Fruit fly (Drosophila melanogaster) whole organism, embryonic: ENCODE results near the gene Zwilch.

Experiments
- Abd-B ChIP-seq: fragments of 200-800 bp; sonication (Bioruptor generic); optimal IDR thresholded peaks from 2 replicates; lab custom pipeline; 2018; ENCODE audit warnings: missing biosample characterization, mild to moderate bottlenecking, missing genetic modification characterization, moderate library complexity
- CG11696 ChIP-seq: fragments of 200-800 bp; sonication (Bioruptor generic); IDR thresholded peaks from 2 replicates; pipeline ENCODE4 v1.3.6; 2022; ENCODE audit warnings: missing biosample characterization, missing genetic modification characterization
- CG12071 ChIP-seq: fragments of 200-800 bp; sonication (Bioruptor generic); optimal IDR thresholded peaks from 3 replicates; lab custom pipeline; 2018; ENCODE audit warnings: missing biosample characterization, mild to moderate bottlenecking, missing genetic modification characterization
- CG12236 ChIP-seq: fragments of 200-800 bp; sonication (Bioruptor generic); optimal IDR thresholded peaks from 2 replicates; lab custom pipeline; 2016; ENCODE audit warnings: missing biosample characterization, missing genetic modification characterization
- CG12299 ChIP-seq: fragments of 200-800 bp; sonication (Bioruptor generic); optimal IDR thresholded peaks from 2 replicates; lab custom pipeline; 2018; ENCODE audit warnings: missing biosample characterization, mild to moderate bottlenecking, missing genetic modification characterization
- CG15073 ChIP-seq: fragments of 200-800 bp; sonication (Bioruptor generic); optimal IDR thresholded peaks from 2 replicates; lab custom pipeline; 2016; ENCODE audit warnings: missing biosample characterization, missing genetic modification characterization
- CG1602 ChIP-seq: fragments of 200-800 bp; sonication (Bioruptor generic); optimal IDR thresholded peaks from 3 replicates; lab custom pipeline; 2016; ENCODE audit warnings: missing biosample characterization, missing genetic modification characterization
- CG17186 ChIP-seq: fragments of 200-800 bp; sonication (Bioruptor generic); optimal IDR thresholded peaks from 3 replicates; lab custom pipeline; 2017; ENCODE audit warnings: missing biosample characterization, missing genetic modification reagents, missing genetic modification characterization
- CG18619 ChIP-seq: fragments of 200-800 bp; sonication (Bioruptor generic); optimal IDR thresholded peaks from 3 replicates; lab custom pipeline; 2017; ENCODE audit warnings: missing biosample characterization, mild to moderate bottlenecking, missing genetic modification characterization
- CG2129 ChIP-seq: fragments of 200-800 bp; sonication (Bioruptor generic); IDR thresholded peaks from 2 replicates; pipeline ENCODE4 v1.3.6; 2022; ENCODE audit warnings: missing biosample characterization, missing genetic modification characterization; ENCODE audit not compliant: partially characterized antibody
- CG4328 ChIP-seq: fragments of 200-800 bp; sonication (Bioruptor generic); optimal IDR thresholded peaks from 3 replicates; lab custom pipeline; 2017; ENCODE audit warnings: missing biosample characterization, missing genetic modification reagents, missing genetic modification characterization
- CG6854 ChIP-seq: fragments of 200-800 bp; sonication (Bioruptor generic); optimal IDR thresholded peaks from 3 replicates; lab custom pipeline; 2017; ENCODE audit warnings: missing biosample characterization, mild to moderate bottlenecking, missing genetic modification characterization
- CG7745 ChIP-seq: fragments of 200-800 bp; sonication (Bioruptor generic); optimal IDR thresholded peaks from 2 replicates; lab custom pipeline; 2018; ENCODE audit warnings: missing biosample characterization, mild to moderate bottlenecking, missing genetic modification characterization, moderate library complexity
- CG7839 ChIP-seq: fragments of 200-800 bp; sonication (Bioruptor generic); optimal IDR thresholded peaks from 3 replicates; lab custom pipeline; 2018; ENCODE audit warnings: missing biosample characterization, mild to moderate bottlenecking, missing genetic modification characterization, moderate library complexity
- CG7928 ChIP-seq: fragments of 200-800 bp; sonication (Bioruptor generic); optimal IDR thresholded peaks from 2 replicates; lab custom pipeline; 2017; ENCODE audit warnings: missing biosample characterization, mild to moderate bottlenecking, missing genetic modification characterization
- CG8281 ChIP-seq: fragments of 200-800 bp; sonication (Bioruptor generic); optimal IDR thresholded peaks from 2 replicates; lab custom pipeline; 2018; ENCODE audit warnings: missing biosample characterization, mild to moderate bottlenecking, missing genetic modification characterization, moderate library complexity
- CG9215 ChIP-seq: fragments of 200-800 bp; sonication (Bioruptor generic); IDR thresholded peaks from 2 replicates; pipeline ENCODE4 v1.3.6; 2022; ENCODE audit warnings: missing biosample characterization, missing genetic modification characterization
- CkIIα-i1 ChIP-seq: fragments of 200-800 bp; sonication (Bioruptor generic); IDR thresholded peaks from 2 replicates; pipeline ENCODE4 v1.3.6; 2022; ENCODE audit warnings: missing biosample characterization, missing genetic modification characterization
- D19A ChIP-seq: fragments of 200-800 bp; optimal IDR thresholded peaks from 3 replicates; lab custom pipeline; 2019; ENCODE audit warnings: missing biosample characterization, mild to moderate bottlenecking, missing genetic modification characterization, moderate library complexity
- Dek ChIP-seq: fragments of 200-800 bp; sonication (Bioruptor generic); optimal IDR thresholded peaks from 3 replicates; lab custom pipeline; 2019; ENCODE audit warnings: missing biosample characterization, mild to moderate bottlenecking, missing genetic modification characterization, moderate library complexity
- Dll ChIP-seq: fragments of 200-800 bp; sonication (Bioruptor generic); IDR thresholded peaks from 4 replicates; pipeline ENCODE4 v1.3.6; 2022; ENCODE audit warnings: missing biosample characterization, missing genetic modification characterization; ENCODE audit not compliant: partially characterized antibody
- GATAe ChIP-seq: fragments of 200-800 bp; sonication (Bioruptor generic); conservative IDR thresholded peaks from 2 replicates; pipeline ENCODE4 v1.3.6; 2022; ENCODE audit warnings: missing biosample characterization, missing genetic modification characterization
- H15 ChIP-seq: fragments of 200-800 bp; sonication (Bioruptor generic); IDR thresholded peaks from 3 replicates; pipeline ENCODE4 v1.3.6; 2022; ENCODE audit warnings: missing biosample characterization, missing genetic modification characterization
- HLH3B ChIP-seq: fragments of 200-800 bp; sonication (Bioruptor generic); IDR thresholded peaks from 2 replicates; pipeline ENCODE4 v1.3.6; 2022; ENCODE audit warnings: missing biosample characterization, missing genetic modification characterization
- Hr39 ChIP-seq: fragments of >200 bp; optimal IDR thresholded peaks from 2 replicates; lab custom pipeline; 2017
- Jarid2 ChIP-seq: fragments of 200-800 bp; sonication (Bioruptor generic); optimal IDR thresholded peaks from 3 replicates; lab custom pipeline; 2017; ENCODE audit warnings: mild to moderate bottlenecking, missing biosample characterization, missing genetic modification reagents, missing genetic modification characterization
- Lpt ChIP-seq: fragments of >200 bp; optimal IDR thresholded peaks from 2 replicates; lab custom pipeline; 2018; ENCODE audit warnings: missing biosample characterization, missing genetic modification characterization
- MBD-R2 ChIP-seq: fragments of 200-800 bp; sonication (Bioruptor generic); IDR thresholded peaks from 2 replicates; pipeline ENCODE4 v1.3.6; 2022; ENCODE audit warnings: missing biosample characterization, missing genetic modification characterization
- Mes4 ChIP-seq: fragments of 200-800 bp; sonication (Bioruptor generic); optimal IDR thresholded peaks from 2 replicates; lab custom pipeline; 2016; ENCODE audit warnings: missing biosample characterization, missing genetic modification characterization
- Myb ChIP-seq: fragments of 200-800 bp; sonication (Bioruptor generic); optimal IDR thresholded peaks from 2 replicates; lab custom pipeline; 2016; ENCODE audit warnings: missing biosample characterization, missing genetic modification characterization
- Nf-YA ChIP-seq: fragments of 200-800 bp; sonication (Bioruptor generic); IDR thresholded peaks from 2 replicates; pipeline ENCODE4 v1.3.6; 2022; ENCODE audit warnings: missing biosample characterization, missing genetic modification characterization
- Nf-YC ChIP-seq: fragments of 200-800 bp; optimal IDR thresholded peaks from 3 replicates; lab custom pipeline; 2019; ENCODE audit warnings: missing biosample characterization, mild to moderate bottlenecking, missing genetic modification characterization, moderate library complexity
- Rx ChIP-seq: fragments of 200-800 bp; sonication (Bioruptor generic); IDR thresholded peaks from 2 replicates; pipeline ENCODE4 v1.3.6; 2022; ENCODE audit warnings: missing biosample characterization, missing genetic modification characterization
- Six4 ChIP-seq: fragments of 200-800 bp; sonication (Bioruptor generic); optimal IDR thresholded peaks from 2 replicates; lab custom pipeline; 2016; ENCODE audit warnings: missing biosample characterization, missing genetic modification characterization
- ash1 ChIP-seq: fragments of 200-800 bp; sonication (Bioruptor generic); optimal IDR thresholded peaks from 2 replicates; lab custom pipeline; 2018; ENCODE audit warnings: missing biosample characterization, mild to moderate bottlenecking, missing genetic modification characterization
- bowl ChIP-seq: fragments of 200-800 bp; sonication (Bioruptor generic); IDR thresholded peaks from 2 replicates; pipeline ENCODE4 v1.3.6; 2022; ENCODE audit warnings: missing biosample characterization, missing genetic modification characterization
- br ChIP-seq: fragments of >200 bp; optimal IDR thresholded peaks from 2 replicates; lab custom pipeline; 2017
- bsh ChIP-seq, 2 experiments: fragments of 200-800 bp; sonication (Bioruptor generic); optimal IDR thresholded peaks; 2 replicates each; lab custom pipeline; 2017 to 2018; ENCODE audit warnings: mild to moderate bottlenecking in 2 of 2, missing biosample characterization in 2 of 2, missing genetic modification characterization in 2 of 2, moderate library complexity in 1 of 2
- crc ChIP-seq: fragments of 200-800 bp; sonication (Bioruptor generic); optimal IDR thresholded peaks from 2 replicates; lab custom pipeline; 2016; ENCODE audit warnings: missing biosample characterization, missing genetic modification characterization
- croc ChIP-seq: fragments of 200-800 bp; sonication (Bioruptor generic); conservative IDR thresholded peaks from 3 replicates; pipeline ENCODE4 v1.3.6; 2022; ENCODE audit warnings: missing biosample characterization, missing genetic modification characterization
- en ChIP-seq: fragments of 200-800 bp; sonication (Bioruptor generic); optimal IDR thresholded peaks from 2 replicates; lab custom pipeline; 2016; ENCODE audit warnings: missing biosample characterization, missing genetic modification characterization
- fru ChIP-seq: fragments of >200 bp; optimal IDR thresholded peaks from 2 replicates; lab custom pipeline; 2017
- gce ChIP-seq: fragments of 200-800 bp; sonication (Bioruptor generic); IDR thresholded peaks from 3 replicates; pipeline ENCODE4 v1.3.6; 2022; ENCODE audit warnings: missing biosample characterization, missing genetic modification characterization
- hbn ChIP-seq: fragments of 200-800 bp; sonication (Bioruptor generic); IDR thresholded peaks from 2 replicates; pipeline ENCODE4 v1.3.6; 2022; ENCODE audit warnings: missing biosample characterization, missing genetic modification characterization; ENCODE audit not compliant: partially characterized antibody
- hkb ChIP-seq, 2 experiments: fragments of 200-800 bp in 1 of 2; fragments of >200 bp in 1 of 2; sonication (Bioruptor generic) in 1 of 2; IDR thresholded peaks in 1 of 2; optimal IDR thresholded peaks in 1 of 2; 2 replicates each; pipeline versions ENCODE4 v1.3.6 to Lab custom; 2017 to 2022; ENCODE audit warnings: missing biosample characterization in 1 of 2, missing genetic modification characterization in 1 of 2
- ind ChIP-seq: fragments of 200-800 bp; sonication (Bioruptor generic); optimal IDR thresholded peaks from 3 replicates; lab custom pipeline; 2016; ENCODE audit warnings: missing biosample characterization, missing genetic modification characterization
- lbe ChIP-seq: fragments of 200-800 bp; sonication (Bioruptor generic); optimal IDR thresholded peaks from 2 replicates; lab custom pipeline; 2016; ENCODE audit warnings: missing biosample characterization, mild to moderate bottlenecking, missing genetic modification characterization
- phol ChIP-seq: fragments of 200-800 bp; sonication (Bioruptor generic); optimal IDR thresholded peaks from 3 replicates; lab custom pipeline; 2018; ENCODE audit warnings: missing biosample characterization, mild to moderate bottlenecking, missing genetic modification characterization, moderate library complexity
- pita ChIP-seq: fragments of 200-800 bp; sonication (Bioruptor generic); optimal IDR thresholded peaks from 2 replicates; lab custom pipeline; 2017; ENCODE audit warnings: missing biosample characterization, mild to moderate bottlenecking, missing genetic modification characterization
- pros ChIP-seq: fragments of 200-800 bp; sonication (Bioruptor generic); optimal IDR thresholded peaks from 3 replicates; lab custom pipeline; 2019; ENCODE audit warnings: missing biosample characterization, mild to moderate bottlenecking, missing genetic modification characterization, moderate library complexity
- trem ChIP-seq: fragments of 200-800 bp; optimal IDR thresholded peaks from 3 replicates; lab custom pipeline; 2019; ENCODE audit warnings: missing biosample characterization, mild to moderate bottlenecking, missing genetic modification characterization, moderate library complexity
- tx ChIP-seq: fragments of 200-800 bp; sonication (Bioruptor generic); optimal IDR thresholded peaks from 2 replicates; lab custom pipeline; 2016; ENCODE audit warnings: missing biosample characterization, missing genetic modification characterization
- wek ChIP-seq: fragments of 200-800 bp; sonication (Bioruptor generic); optimal IDR thresholded peaks from 3 replicates; lab custom pipeline; 2018; ENCODE audit warnings: missing biosample characterization, mild to moderate bottlenecking, missing genetic modification characterization, moderate library complexity

Zwilch gene

DNA sequence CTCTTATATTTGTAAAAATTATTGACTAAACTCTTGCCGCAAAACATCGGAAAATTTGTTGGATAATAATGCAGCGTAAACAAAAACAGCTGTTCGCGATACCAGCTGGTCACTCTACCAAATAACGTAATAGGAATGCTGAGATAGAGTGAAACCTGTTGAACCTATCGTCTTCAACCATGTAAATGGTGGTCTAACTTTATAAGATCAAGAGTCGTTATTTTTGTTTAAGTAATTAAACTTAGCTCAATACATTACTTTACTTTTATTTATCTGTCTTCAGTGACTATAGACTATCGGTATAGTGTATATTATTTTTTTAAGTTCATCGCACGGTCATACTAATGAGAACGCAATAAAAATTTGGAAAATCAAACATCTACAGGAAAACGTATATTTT, 41.6 kb upstream of the Zwilch start, which contains the start of the genes CG1750 and spn-F (continued):
- TF ChIP-seq CG12236 (GFP tag; lab: Kevin White, UChicago): no peak
- TF ChIP-seq CG8281 (tag; lab: Kevin White, UChicago): no peak
- TF ChIP-seq wek (GFP tag; lab: Kevin White, UChicago): no peak
- no peak for TF ChIP-seq phol (tag; lab: Kevin White, UChicago)
- TF ChIP-seq CG7928 (GFP tag; lab: Kevin White, UChicago): no peak
- TF ChIP-seq CG12071: no peak
- no peak for TF ChIP-seq CG7839 (tag; lab: Kevin White, UChicago)
- TF ChIP-seq Mes4 (GFP tag; lab: Kevin White, UChicago): no peak
- no peak for TF ChIP-seq hkb (optimal IDR thresholded peaks at IDR 0.05; lab: Kevin White, UChicago)
- no peak for TF ChIP-seq hkb (GFP tag; IDR thresholded peaks at IDR 0.05; lab: Robert Waterston, UW)
- no peak for TF ChIP-seq CG12299 (tag; lab: Kevin White, UChicago)
- TF ChIP-seq Six4: no peak
- no peak for TF ChIP-seq br
- TF ChIP-seq ash1 (GFP tag; lab: Kevin White, UChicago): no peak
- peak; percentile 62 for TF ChIP-seq trem (tag; lab: Kevin White, UChicago)
- no peak for TF ChIP-seq CG4328 (GFP tag; lab: Kevin White, UChicago)
- no peak for TF ChIP-seq lbe (GFP tag; lab: Kevin White, UChicago)
- no peak for TF ChIP-seq CkIIα-i1 (GFP tag; lab: Robert Waterston, UW)
- peak; percentile 73 for TF ChIP-seq hbn (GFP tag; lab: Robert Waterston, UW)
- TF ChIP-seq CG2129 (GFP tag; lab: Robert Waterston, UW): peak; percentile 56; the same call in 1 of the 2 replicates
- TF ChIP-seq ind (GFP tag; lab: Kevin White, UChicago): no peak
- TF ChIP-seq en: no peak
- TF ChIP-seq GATAe: no peak
- no peak for TF ChIP-seq CG7745 (tag; lab: Kevin White, UChicago)
- TF ChIP-seq Dll (GFP tag; lab: Robert Waterston, UW): peak; percentile 89
- TF ChIP-seq crc (GFP tag; lab: Kevin White, UChicago): no peak
- no peak for TF ChIP-seq CG6854 (GFP tag; lab: Kevin White, UChicago)
- no peak for TF ChIP-seq CG11696 (GFP tag; lab: Robert Waterston, UW)
- TF ChIP-seq bsh (GFP tag; optimal IDR thresholded peaks at IDR 0.05; lab: Kevin White, UChicago): no peak
- no peak for TF ChIP-seq bowl
- TF ChIP-seq Nf-YA (GFP tag; lab: Robert Waterston, UW): no peak
- no peak for TF ChIP-seq pros (GFP tag; lab: Kevin White, UChicago)
- TF ChIP-seq CG15073: no peak
- no peak for TF ChIP-seq fru
- no peak for TF ChIP-seq tx (GFP tag; lab: Kevin White, UChicago)
- no peak for TF ChIP-seq CG17186 (GFP tag; lab: Kevin White, UChicago)
- TF ChIP-seq Dek (tag; lab: Kevin White, UChicago): no peak
- TF ChIP-seq croc (GFP tag; lab: Robert Waterston, UW): no peak
- no peak for TF ChIP-seq Myb
- no peak for TF ChIP-seq Lpt (GFP tag; lab: Kevin White, UChicago)
- TF ChIP-seq MBD-R2 (GFP tag; lab: Robert Waterston, UW): peak; percentile 82
- TF ChIP-seq Nf-YC (tag; lab: Kevin White, UChicago): no peak
- TF ChIP-seq D19A (tag; lab: Kevin White, UChicago): no peak
- TF ChIP-seq CG1602: no peak
- TF ChIP-seq Jarid2 (GFP tag; lab: Kevin White, UChicago): no peak
- TF ChIP-seq Rx (GFP tag; lab: Robert Waterston, UW): no peak
- TF ChIP-seq pita: no peak
- TF ChIP-seq gce: no peak
- TF ChIP-seq Abd-B: peak; percentile 33
- no peak for TF ChIP-seq CG9215
- no peak for TF ChIP-seq Hr39
- no peak for TF ChIP-seq HLH3B
- no peak for TF ChIP-seq CG18619 (GFP tag; lab: Kevin White, UChicago)
- TF ChIP-seq H15: no peak
